Fruit fly (Drosophila melanogaster) whole organism, embryonic: ENCODE results near the gene CG10581.
A peak's percentile ranks its signal among the peaks of the same experiment; 100 is the strongest.

Experiments
- Antp ChIP-seq: fragments of 200-800 bp; sonication (Bioruptor generic); optimal IDR thresholded peaks from 3 replicates; lab custom pipeline; 2016; ENCODE audit warnings: missing biosample characterization, missing genetic modification characterization
- CG10366 ChIP-seq: fragments of 200-800 bp; sonication (Bioruptor generic); IDR thresholded peaks from 2 replicates; pipeline ENCODE4 v1.3.6; 2022; ENCODE audit warnings: missing biosample characterization, missing genetic modification characterization
- CG11398 ChIP-seq: fragments of 200-800 bp; sonication (Bioruptor generic); optimal IDR thresholded peaks from 2 replicates; lab custom pipeline; 2016; ENCODE audit warnings: missing biosample characterization, missing genetic modification characterization
- CG11695 ChIP-seq: fragments of 200-800 bp; sonication (Bioruptor generic); IDR thresholded peaks from 3 replicates; pipeline ENCODE4 v1.3.6; 2022; ENCODE audit warnings: missing biosample characterization, missing genetic modification characterization
- CG12391 ChIP-seq: fragments of 200-800 bp; sonication (Bioruptor generic); optimal IDR thresholded peaks from 3 replicates; lab custom pipeline; 2018; ENCODE audit warnings: missing biosample characterization, mild to moderate bottlenecking, missing genetic modification characterization, moderate library complexity
- CG12942 ChIP-seq: fragments of 200-800 bp; sonication (Bioruptor generic); optimal IDR thresholded peaks from 3 replicates; lab custom pipeline; 2016; ENCODE audit warnings: missing biosample characterization, missing genetic modification characterization
- CG15011 ChIP-seq: fragments of 200-800 bp; sonication (Bioruptor generic); optimal IDR thresholded peaks from 3 replicates; lab custom pipeline; 2018; ENCODE audit warnings: missing biosample characterization, mild to moderate bottlenecking, missing genetic modification characterization
- CG15514 ChIP-seq: fragments of 200-800 bp; sonication (Bioruptor generic); optimal IDR thresholded peaks from 3 replicates; lab custom pipeline; 2017; ENCODE audit warnings: missing biosample characterization, missing genetic modification characterization, mild to moderate bottlenecking, moderate library complexity, missing genetic modification reagents
- CG16813 ChIP-seq: fragments of 200-800 bp; sonication (Bioruptor generic); IDR thresholded peaks from 3 replicates; pipeline ENCODE4 v1.3.6; 2022; ENCODE audit warnings: missing biosample characterization, missing genetic modification characterization; ENCODE audit not compliant: partially characterized antibody
- CG17568 ChIP-seq: fragments of 200-800 bp; sonication (Bioruptor generic); optimal IDR thresholded peaks from 2 replicates; lab custom pipeline; 2018; ENCODE audit warnings: missing biosample characterization, mild to moderate bottlenecking, missing genetic modification characterization, moderate library complexity
- CG17912 ChIP-seq: fragments of 200-800 bp; sonication (Bioruptor generic); optimal IDR thresholded peaks from 2 replicates; lab custom pipeline; 2018; ENCODE audit warnings: missing biosample characterization, mild to moderate bottlenecking, missing genetic modification characterization
- CG18262 ChIP-seq: fragments of 200-800 bp; optimal IDR thresholded peaks from 3 replicates; lab custom pipeline; 2019; ENCODE audit warnings: missing biosample characterization, mild to moderate bottlenecking, missing genetic modification characterization, moderate library complexity
- CG2199 ChIP-seq: fragments of 200-800 bp; sonication (Bioruptor generic); IDR thresholded peaks from 3 replicates; pipeline ENCODE4 v1.3.6; 2022; ENCODE audit warnings: missing biosample characterization, missing genetic modification characterization
- CG33213 ChIP-seq: fragments of 200-800 bp; sonication (Bioruptor generic); optimal IDR thresholded peaks from 3 replicates; lab custom pipeline; 2016; ENCODE audit warnings: missing biosample characterization, missing genetic modification characterization
- CG3847 ChIP-seq: fragments of 200-800 bp; sonication (Bioruptor generic); IDR thresholded peaks from 2 replicates; pipeline ENCODE4 v1.3.6; 2022; ENCODE audit warnings: missing biosample characterization, missing genetic modification characterization
- CG6272 ChIP-seq: fragments of 200-800 bp; sonication (Bioruptor generic); IDR thresholded peaks from 2 replicates; pipeline ENCODE4 v1.3.6; 2022; ENCODE audit warnings: missing biosample characterization, missing genetic modification characterization
- CG6765 ChIP-seq: fragments of 200-800 bp; sonication (Bioruptor generic); optimal IDR thresholded peaks from 3 replicates; lab custom pipeline; 2017; ENCODE audit warnings: missing biosample characterization, mild to moderate bottlenecking, missing genetic modification characterization
- CG7786 ChIP-seq: fragments of 200-800 bp; sonication (Bioruptor generic); optimal IDR thresholded peaks from 2 replicates; lab custom pipeline; 2016; ENCODE audit warnings: missing biosample characterization, missing genetic modification characterization
- CG7987 ChIP-seq: fragments of 200-800 bp; sonication (Bioruptor generic); optimal IDR thresholded peaks from 2 replicates; lab custom pipeline; 2018; ENCODE audit warnings: missing biosample characterization, mild to moderate bottlenecking, missing genetic modification characterization, moderate library complexity
- CG8089 ChIP-seq: fragments of 200-800 bp; sonication (Bioruptor generic); optimal IDR thresholded peaks from 3 replicates; lab custom pipeline; 2016; ENCODE audit warnings: missing biosample characterization, missing genetic modification characterization
- CG8924 ChIP-seq: fragments of 200-800 bp; optimal IDR thresholded peaks from 3 replicates; lab custom pipeline; 2019; ENCODE audit warnings: missing biosample characterization, mild to moderate bottlenecking, missing genetic modification characterization, moderate library complexity
- CG8944 ChIP-seq: fragments of 200-800 bp; sonication (Bioruptor generic); optimal IDR thresholded peaks from 3 replicates; lab custom pipeline; 2016; ENCODE audit warnings: missing biosample characterization, missing genetic modification characterization
- Dip2 ChIP-seq: fragments of 200-800 bp; sonication (Bioruptor generic); IDR thresholded peaks from 2 replicates; pipeline ENCODE4 v1.3.6; 2022; ENCODE audit warnings: missing biosample characterization, missing genetic modification characterization
- Doc3 ChIP-seq: fragments of 200-800 bp; sonication (Bioruptor generic); IDR thresholded peaks from 3 replicates; pipeline ENCODE4 v1.3.6; 2022; ENCODE audit warnings: missing biosample characterization, missing genetic modification characterization; ENCODE audit not compliant: partially characterized antibody
- Eip74EF ChIP-seq, 2 experiments: fragments of 200-800 bp in 1 of 2; fragments of >200 bp in 1 of 2; sonication (Bioruptor generic) in 1 of 2; optimal IDR thresholded peaks; 2 replicates each; lab custom pipeline; 2017 to 2019; ENCODE audit warnings: missing biosample characterization in 2 of 2, missing genetic modification characterization in 2 of 2, mild to moderate bottlenecking in 1 of 2, moderate library complexity in 1 of 2
- Hmx ChIP-seq: fragments of 200-800 bp; sonication (Bioruptor generic); optimal IDR thresholded peaks from 2 replicates; lab custom pipeline; 2016; ENCODE audit warnings: missing biosample characterization, missing genetic modification characterization
- Hr3 ChIP-seq: fragments of 200-800 bp; sonication (Bioruptor generic); optimal IDR thresholded peaks from 3 replicates; lab custom pipeline; 2016; ENCODE audit warnings: missing biosample characterization, missing genetic modification characterization
- Jarid2 ChIP-seq: fragments of 200-800 bp; sonication (Bioruptor generic); optimal IDR thresholded peaks from 3 replicates; lab custom pipeline; 2017; ENCODE audit warnings: mild to moderate bottlenecking, missing biosample characterization, missing genetic modification reagents, missing genetic modification characterization
- Kr ChIP-seq: fragments of 200-800 bp; sonication (Bioruptor generic); optimal IDR thresholded peaks from 2 replicates; lab custom pipeline; 2017; ENCODE audit warnings: missing biosample characterization, mild to moderate bottlenecking, missing genetic modification characterization
- Myb ChIP-seq: fragments of 200-800 bp; sonication (Bioruptor generic); optimal IDR thresholded peaks from 2 replicates; lab custom pipeline; 2016; ENCODE audit warnings: missing biosample characterization, missing genetic modification characterization
- Nf-YB ChIP-seq: fragments of 200-800 bp; sonication (Bioruptor generic); optimal IDR thresholded peaks from 3 replicates; lab custom pipeline; 2019; ENCODE audit warnings: missing biosample characterization, mild to moderate bottlenecking, missing genetic modification characterization, moderate library complexity
- PHDP ChIP-seq: fragments of 200-800 bp; sonication (Bioruptor generic); optimal IDR thresholded peaks from 3 replicates; lab custom pipeline; 2018; ENCODE audit warnings: missing biosample characterization, mild to moderate bottlenecking, missing genetic modification characterization, moderate library complexity
- Xrp1 ChIP-seq: fragments of 200-800 bp; sonication (Bioruptor generic); IDR thresholded peaks from 2 replicates; pipeline ENCODE4 v1.3.6; 2022; ENCODE audit warnings: missing biosample characterization, missing genetic modification characterization
- al ChIP-seq: fragments of 200-800 bp; sonication (Bioruptor generic); IDR thresholded peaks from 2 replicates; pipeline ENCODE4 v1.3.6; 2022; ENCODE audit warnings: missing biosample characterization, missing genetic modification characterization
- ara ChIP-seq: fragments of 200-800 bp; sonication (Bioruptor generic); IDR thresholded peaks from 2 replicates; pipeline ENCODE4 v1.3.6; 2022; ENCODE audit warnings: missing biosample characterization, missing genetic modification characterization
- ase ChIP-seq: fragments of 200-800 bp; sonication (Bioruptor generic); IDR thresholded peaks from 3 replicates; pipeline ENCODE4 v1.3.6; 2022; ENCODE audit warnings: missing biosample characterization, missing genetic modification characterization
- bigmax ChIP-seq: fragments of 200-800 bp; sonication (Bioruptor generic); optimal IDR thresholded peaks from 2 replicates; lab custom pipeline; 2018; ENCODE audit warnings: missing biosample characterization, mild to moderate bottlenecking, missing genetic modification characterization
- btn ChIP-seq: fragments of 200-800 bp; sonication (Bioruptor generic); optimal IDR thresholded peaks from 2 replicates; lab custom pipeline; 2016; ENCODE audit warnings: missing biosample characterization, missing genetic modification characterization
- ci ChIP-seq: fragments of 200-800 bp; sonication (Bioruptor generic); IDR thresholded peaks from 3 replicates; pipeline ENCODE4 v1.3.6; 2022; ENCODE audit warnings: missing biosample characterization, missing genetic modification characterization
- crol ChIP-seq: fragments of 200-800 bp; sonication (Bioruptor generic); IDR thresholded peaks from 2 replicates; pipeline ENCODE4 v1.3.6; 2022; ENCODE audit warnings: missing biosample characterization, missing genetic modification characterization
- crp ChIP-seq, 2 experiments: fragments of 200-800 bp; sonication (Bioruptor generic); optimal IDR thresholded peaks; 2 replicates in 1 of 2; 3 replicates in 1 of 2; lab custom pipeline; 2017; ENCODE audit warnings: missing biosample characterization in 2 of 2, missing genetic modification characterization in 2 of 2, mild to moderate bottlenecking in 1 of 2, moderate library complexity in 1 of 2
- danr ChIP-seq: fragments of 200-800 bp; sonication (Bioruptor generic); IDR thresholded peaks from 2 replicates; pipeline ENCODE4 v1.3.6; 2022; ENCODE audit warnings: missing biosample characterization, missing genetic modification characterization
- gce ChIP-seq: fragments of 200-800 bp; sonication (Bioruptor generic); IDR thresholded peaks from 3 replicates; pipeline ENCODE4 v1.3.6; 2022; ENCODE audit warnings: missing biosample characterization, missing genetic modification characterization
- kay ChIP-seq: fragments of 200-800 bp; sonication (Bioruptor generic); optimal IDR thresholded peaks from 2 replicates; lab custom pipeline; 2016; ENCODE audit warnings: missing biosample characterization, missing genetic modification characterization
- so ChIP-seq: fragments of 200-800 bp; sonication (Bioruptor generic); IDR thresholded peaks from 3 replicates; pipeline ENCODE4 v1.3.6; 2022; ENCODE audit warnings: missing biosample characterization, missing genetic modification characterization
- ssp ChIP-seq: fragments of 200-800 bp; sonication (Bioruptor generic); IDR thresholded peaks from 2 replicates; pipeline ENCODE4 v1.3.6; 2022; ENCODE audit warnings: missing biosample characterization, missing genetic modification characterization
- tgo ChIP-seq: fragments of 200-800 bp; sonication (Bioruptor generic); IDR thresholded peaks from 3 replicates; pipeline ENCODE4 v1.3.6; 2022; ENCODE audit warnings: missing biosample characterization, missing genetic modification characterization
- twi ChIP-seq: fragments of 200-800 bp; optimal IDR thresholded peaks from 2 replicates; lab custom pipeline; 2019; ENCODE audit warnings: missing biosample characterization, mild to moderate bottlenecking, missing genetic modification characterization, moderate library complexity
- wdn ChIP-seq: fragments of 200-800 bp; sonication (Bioruptor generic); IDR thresholded peaks from 2 replicates; pipeline ENCODE4 v1.3.6; 2022; ENCODE audit warnings: missing biosample characterization, missing genetic modification characterization
- z ChIP-seq: fragments of 200-800 bp; sonication (Bioruptor generic); IDR thresholded peaks from 3 replicates; pipeline ENCODE4 v1.3.6; 2022; ENCODE audit warnings: missing biosample characterization, missing genetic modification characterization
- zfh2 ChIP-seq: fragments of 200-800 bp; sonication (Bioruptor generic); optimal IDR thresholded peaks from 2 replicates; lab custom pipeline; 2016; ENCODE audit warnings: missing biosample characterization, missing genetic modification characterization

CG10581 gene

dm6 chr3L:21053763-21054162 lies 19.8 kb upstream of the CG10581 start (continued):
- TF ChIP-seq Dip2 (GFP tag; lab: Robert Waterston, UW) (no peak), CG8944 (GFP tag; lab: Kevin White, UChicago) (peak; percentile 56), CG17912 (no peak), z (GFP tag; lab: Robert Waterston, UW) (no peak), al (GFP tag; lab: Robert Waterston, UW) (peak; percentile 52), CG3847 (GFP tag; lab: Robert Waterston, UW) (peak; percentile 37), CG2199 (GFP tag; lab: Robert Waterston, UW) (peak; percentile 67; the same call in 1 of the 3 replicates), CG18262 (tag; lab: Kevin White, UChicago) (peak; percentile 78), CG10366 (GFP tag; lab: Robert Waterston, UW) (peak; percentile 78), CG16813 (GFP tag; lab: Robert Waterston, UW) (no peak), CG7987 (GFP tag; lab: Kevin White, UChicago) (no peak), Xrp1 (GFP tag; lab: Robert Waterston, UW) (peak; percentile 87), CG8089 (peak; percentile 31), tgo (peak; percentile 64; the same call in 2 of the 3 replicates), Eip74EF (GFP tag; optimal IDR thresholded peaks at IDR 0.05; lab: Kevin White, UChicago) (peak in 1 of 2 experiments; percentile 61), ase (GFP tag; lab: Robert Waterston, UW) (peak; percentile 70), Hr3 (GFP tag; lab: Kevin White, UChicago) (peak; percentile 62), Doc3 (GFP tag; lab: Robert Waterston, UW) (no peak), CG6272 (peak; percentile 41; the same call in 1 of the 2 replicates), danr (GFP tag; lab: Robert Waterston, UW) (peak; percentile 32; the same call in 1 of the 2 replicates), ssp (GFP tag; lab: Robert Waterston, UW) (peak; percentile 59), CG7786 (GFP tag; lab: Kevin White, UChicago) (peak; percentile 41), gce (peak; percentile 79; the same call in 1 of the 3 replicates), kay (GFP tag; lab: Kevin White, UChicago) (peak; percentile 64), ara (GFP tag; lab: Robert Waterston, UW) (peak; percentile 67), Antp (GFP tag; lab: Kevin White, UChicago) (peak; percentile 9), wdn (GFP tag; lab: Robert Waterston, UW) (no peak), crp (GFP tag; optimal IDR thresholded peaks at IDR 0.05; lab: Kevin White, UChicago) (peak in 1 of 2 experiments; percentile 1), CG15514 (GFP tag; lab: Kevin White, UChicago) (peak; percentile 59), CG11695 (GFP tag; lab: Robert Waterston, UW) (peak; percentile 81), crol (no peak), CG8924 (tag; lab: Kevin White, UChicago) (peak; percentile 75), zfh2 (GFP tag; lab: Kevin White, UChicago) (no peak), CG12942 (GFP tag; lab: Kevin White, UChicago) (peak; percentile 43), CG11398 (GFP tag; lab: Kevin White, UChicago) (peak; percentile 18), CG33213 (GFP tag; lab: Kevin White, UChicago) (peak; percentile 44), CG12391 (tag; lab: Kevin White, UChicago) (peak; percentile 83), CG17568 (peak; percentile 48), ci (GFP tag; lab: Robert Waterston, UW) (peak; percentile 89), Myb (GFP tag; lab: Kevin White, UChicago) (no peak), PHDP (tag; lab: Kevin White, UChicago) (peak; percentile 83), so (peak; percentile 64), CG6765 (GFP tag; lab: Kevin White, UChicago) (no peak), bigmax (GFP tag; lab: Kevin White, UChicago) (no peak), btn (GFP tag; lab: Kevin White, UChicago) (peak; percentile 17), Hmx (GFP tag; lab: Kevin White, UChicago) (peak; percentile 23), Kr (GFP tag; lab: Kevin White, UChicago) (no peak), twi (no peak), CG15011 (no peak), Nf-YB (GFP tag; lab: Kevin White, UChicago) (peak; percentile 41), Jarid2 (peak; percentile 10)
